Fruit fly (Drosophila melanogaster) whole organism, embryonic: ENCODE measurements around the gene CG9391.

Source experiments
- ATbp ChIP-seq: fragments of 200-800 bp; sonication (Bioruptor generic); optimal IDR thresholded peaks from 2 replicates; lab custom pipeline; 2017; ENCODE audit warnings: missing biosample characterization, mild to moderate bottlenecking, missing genetic modification characterization, missing genetic modification reagents
- Blimp-1 ChIP-seq: fragments of 200-800 bp; sonication (Bioruptor generic); optimal IDR thresholded peaks from 3 replicates; lab custom pipeline; 2018; ENCODE audit warnings: missing biosample characterization, missing genetic modification characterization, mild to moderate bottlenecking, moderate library complexity, missing genetic modification reagents
- CG11696 ChIP-seq: fragments of 200-800 bp; sonication (Bioruptor generic); IDR thresholded peaks from 2 replicates; pipeline ENCODE4 v1.3.6; 2022; ENCODE audit warnings: missing biosample characterization, missing genetic modification characterization
- CG12391 ChIP-seq: fragments of 200-800 bp; sonication (Bioruptor generic); optimal IDR thresholded peaks from 3 replicates; lab custom pipeline; 2018; ENCODE audit warnings: missing biosample characterization, mild to moderate bottlenecking, missing genetic modification characterization, moderate library complexity
- CG13894 ChIP-seq: fragments of 200-800 bp; sonication (Bioruptor generic); optimal IDR thresholded peaks from 3 replicates; lab custom pipeline; 2018; ENCODE audit warnings: missing biosample characterization, mild to moderate bottlenecking, missing genetic modification characterization, moderate library complexity
- CG14050 ChIP-seq: fragments of 200-800 bp; sonication (Bioruptor generic); IDR thresholded peaks from 3 replicates; pipeline ENCODE4 v1.3.6; 2022; ENCODE audit warnings: missing biosample characterization, missing genetic modification characterization
- CG16779 ChIP-seq: fragments of 200-800 bp; sonication (Bioruptor generic); IDR thresholded peaks from 2 replicates; pipeline ENCODE4 v1.3.6; 2022; ENCODE audit warnings: missing biosample characterization, missing genetic modification characterization
- CG17912 ChIP-seq: fragments of 200-800 bp; sonication (Bioruptor generic); optimal IDR thresholded peaks from 2 replicates; lab custom pipeline; 2018; ENCODE audit warnings: missing biosample characterization, mild to moderate bottlenecking, missing genetic modification characterization
- CG18262 ChIP-seq: fragments of 200-800 bp; optimal IDR thresholded peaks from 3 replicates; lab custom pipeline; 2019; ENCODE audit warnings: missing biosample characterization, mild to moderate bottlenecking, missing genetic modification characterization, moderate library complexity
- CG1832 ChIP-seq: fragments of 200-800 bp; sonication (Bioruptor generic); optimal IDR thresholded peaks from 2 replicates; lab custom pipeline; 2017; ENCODE audit warnings: missing biosample characterization, mild to moderate bottlenecking, missing genetic modification characterization, inconsistent platforms
- CG4617 ChIP-seq: fragments of 200-800 bp; sonication (Bioruptor generic); optimal IDR thresholded peaks from 3 replicates; lab custom pipeline; 2016; ENCODE audit warnings: missing biosample characterization, missing genetic modification characterization, borderline replicate concordance
- CG4707 ChIP-seq: fragments of 200-800 bp; sonication (Bioruptor generic); optimal IDR thresholded peaks from 2 replicates; lab custom pipeline; 2018; ENCODE audit warnings: missing biosample characterization, mild to moderate bottlenecking, missing genetic modification characterization, moderate library complexity
- CG8281 ChIP-seq: fragments of 200-800 bp; sonication (Bioruptor generic); optimal IDR thresholded peaks from 2 replicates; lab custom pipeline; 2018; ENCODE audit warnings: missing biosample characterization, mild to moderate bottlenecking, missing genetic modification characterization, moderate library complexity
- CG8924 ChIP-seq: fragments of 200-800 bp; optimal IDR thresholded peaks from 3 replicates; lab custom pipeline; 2019; ENCODE audit warnings: missing biosample characterization, mild to moderate bottlenecking, missing genetic modification characterization, moderate library complexity
- CG9215 ChIP-seq: fragments of 200-800 bp; sonication (Bioruptor generic); IDR thresholded peaks from 2 replicates; pipeline ENCODE4 v1.3.6; 2022; ENCODE audit warnings: missing biosample characterization, missing genetic modification characterization
- Chrac-16 ChIP-seq: fragments of 200-800 bp; sonication (Bioruptor generic); optimal IDR thresholded peaks from 3 replicates; lab custom pipeline; 2016; ENCODE audit warnings: missing biosample characterization, missing genetic modification characterization
- Dip2 ChIP-seq: fragments of 200-800 bp; sonication (Bioruptor generic); IDR thresholded peaks from 2 replicates; pipeline ENCODE4 v1.3.6; 2022; ENCODE audit warnings: missing biosample characterization, missing genetic modification characterization
- Elba2 ChIP-seq: fragments of 200-800 bp; sonication (Bioruptor generic); optimal IDR thresholded peaks from 3 replicates; lab custom pipeline; 2016; ENCODE audit warnings: missing biosample characterization, missing genetic modification characterization
- Ets65A ChIP-seq: fragments of 200-800 bp; sonication (Bioruptor generic); peaks from one replicate; lab custom pipeline; 2016; ENCODE audit warnings: missing biosample characterization, missing genetic modification characterization
- Fer2 ChIP-seq: fragments of 200-800 bp; sonication (Bioruptor generic); optimal IDR thresholded peaks from 2 replicates; lab custom pipeline; 2018; ENCODE audit warnings: missing biosample characterization, mild to moderate bottlenecking, missing genetic modification characterization, moderate library complexity
- HLH3B ChIP-seq: fragments of 200-800 bp; sonication (Bioruptor generic); IDR thresholded peaks from 2 replicates; pipeline ENCODE4 v1.3.6; 2022; ENCODE audit warnings: missing biosample characterization, missing genetic modification characterization
- Hr51 ChIP-seq, 2 experiments: fragments of 200-800 bp; sonication (Bioruptor generic); optimal IDR thresholded peaks; 2 replicates in 1 of 2; 3 replicates in 1 of 2; lab custom pipeline; 2016 to 2018; ENCODE audit warnings: missing biosample characterization in 2 of 2, missing genetic modification characterization in 2 of 2, mild to moderate bottlenecking in 1 of 2, moderate library complexity in 1 of 2
- Kr ChIP-seq: fragments of 200-800 bp; sonication (Bioruptor generic); optimal IDR thresholded peaks from 2 replicates; lab custom pipeline; 2017; ENCODE audit warnings: missing biosample characterization, mild to moderate bottlenecking, missing genetic modification characterization
- Lim3 ChIP-seq: fragments of 200-800 bp; sonication (Bioruptor generic); IDR thresholded peaks from 2 replicates; pipeline ENCODE4 v1.3.6; 2022; ENCODE audit warnings: missing biosample characterization, missing genetic modification characterization
- NFAT ChIP-seq: fragments of 200-800 bp; sonication (Bioruptor generic); IDR thresholded peaks from 2 replicates; pipeline ENCODE4 v1.3.6; 2022; ENCODE audit warnings: missing biosample characterization, missing genetic modification characterization
- Oli ChIP-seq: fragments of 200-800 bp; sonication (Bioruptor generic); optimal IDR thresholded peaks from 2 replicates; lab custom pipeline; 2018; ENCODE audit warnings: missing biosample characterization, mild to moderate bottlenecking, missing genetic modification characterization, moderate library complexity
- Rx ChIP-seq: fragments of 200-800 bp; sonication (Bioruptor generic); IDR thresholded peaks from 2 replicates; pipeline ENCODE4 v1.3.6; 2022; ENCODE audit warnings: missing biosample characterization, missing genetic modification characterization
- Scr ChIP-seq: fragments of 200-800 bp; sonication (Bioruptor generic); IDR thresholded peaks from 2 replicates; pipeline ENCODE4 v1.3.6; 2022; ENCODE audit warnings: missing biosample characterization, missing genetic modification characterization; ENCODE audit not compliant: partially characterized antibody
- Six4 ChIP-seq: fragments of 200-800 bp; sonication (Bioruptor generic); optimal IDR thresholded peaks from 2 replicates; lab custom pipeline; 2016; ENCODE audit warnings: missing biosample characterization, missing genetic modification characterization
- Ssrp ChIP-seq: fragments of 200-800 bp; sonication (Bioruptor generic); optimal IDR thresholded peaks from 2 replicates; lab custom pipeline; 2018; ENCODE audit warnings: missing biosample characterization, mild to moderate bottlenecking, missing genetic modification characterization, moderate library complexity
- ac ChIP-seq: fragments of 200-800 bp; sonication (Bioruptor generic); optimal IDR thresholded peaks from 3 replicates; lab custom pipeline; 2017; ENCODE audit warnings: missing biosample characterization, mild to moderate bottlenecking, missing genetic modification characterization
- ase ChIP-seq: fragments of 200-800 bp; sonication (Bioruptor generic); IDR thresholded peaks from 3 replicates; pipeline ENCODE4 v1.3.6; 2022; ENCODE audit warnings: missing biosample characterization, missing genetic modification characterization
- chm ChIP-seq: fragments of 200-800 bp; sonication (Bioruptor generic); IDR thresholded peaks from 2 replicates; pipeline ENCODE4 v1.3.6; 2022; ENCODE audit warnings: missing biosample characterization, missing genetic modification characterization
- crp ChIP-seq, 2 experiments: fragments of 200-800 bp; sonication (Bioruptor generic); optimal IDR thresholded peaks; 2 replicates in 1 of 2; 3 replicates in 1 of 2; lab custom pipeline; 2017; ENCODE audit warnings: missing biosample characterization in 2 of 2, missing genetic modification characterization in 2 of 2, mild to moderate bottlenecking in 1 of 2, moderate library complexity in 1 of 2
- dysf ChIP-seq: fragments of 200-800 bp; sonication (Bioruptor generic); IDR thresholded peaks from 3 replicates; pipeline ENCODE4 v1.3.6; 2022; ENCODE audit warnings: missing biosample characterization, missing genetic modification characterization
- eve ChIP-seq, 2 experiments: fragments of >200 bp; optimal IDR thresholded peaks; 2 replicates each; lab custom pipeline; 2017; ENCODE audit warnings: missing biosample characterization in 2 of 2, missing genetic modification characterization in 2 of 2
- ewg ChIP-seq: fragments of 200-800 bp; sonication (Bioruptor generic); optimal IDR thresholded peaks from 3 replicates; lab custom pipeline; 2017; ENCODE audit warnings: mild to moderate bottlenecking, missing biosample characterization, missing genetic modification reagents, missing genetic modification characterization
- fu2 ChIP-seq: fragments of 200-800 bp; sonication (Bioruptor generic); optimal IDR thresholded peaks from 2 replicates; lab custom pipeline; 2016; ENCODE audit warnings: missing biosample characterization, missing genetic modification characterization
- gce ChIP-seq: fragments of 200-800 bp; sonication (Bioruptor generic); IDR thresholded peaks from 3 replicates; pipeline ENCODE4 v1.3.6; 2022; ENCODE audit warnings: missing biosample characterization, missing genetic modification characterization
- gem ChIP-seq: fragments of 200-800 bp; sonication (Bioruptor generic); optimal IDR thresholded peaks from 2 replicates; lab custom pipeline; 2019; ENCODE audit warnings: missing biosample characterization, mild to moderate bottlenecking, missing genetic modification characterization, moderate library complexity
- lbe ChIP-seq: fragments of 200-800 bp; sonication (Bioruptor generic); optimal IDR thresholded peaks from 2 replicates; lab custom pipeline; 2016; ENCODE audit warnings: missing biosample characterization, mild to moderate bottlenecking, missing genetic modification characterization
- otp ChIP-seq: fragments of 200-800 bp; sonication (Bioruptor generic); IDR thresholded peaks from 3 replicates; pipeline ENCODE4, ENCODE4 v1.3.6; 2022; ENCODE audit warnings: missing biosample characterization, missing genetic modification characterization
- rib ChIP-seq: fragments of 200-800 bp; sonication (Bioruptor generic); IDR thresholded peaks from 2 replicates; pipeline ENCODE4 v1.3.6; 2022; ENCODE audit warnings: missing biosample characterization, missing genetic modification characterization
- sc ChIP-seq, 3 experiments: fragments of >200 bp in 2 of 3; fragments of 200-800 bp in 1 of 3; sonication (Bioruptor generic) in 1 of 3; optimal IDR thresholded peaks; 2 replicates in 2 of 3; 3 replicates in 1 of 3; lab custom pipeline; 2017; ENCODE audit warnings: mild to moderate bottlenecking in 1 of 3, missing biosample characterization in 1 of 3, missing genetic modification characterization in 1 of 3, missing genetic modification reagents in 1 of 3
- sens ChIP-seq: fragments of 200-800 bp; sonication (Bioruptor generic); peaks from one replicate; lab custom pipeline; 2016; ENCODE audit warnings: missing biosample characterization, missing genetic modification characterization
- sens-2 ChIP-seq: fragments of 200-800 bp; sonication (Bioruptor generic); IDR thresholded peaks from 2 replicates; pipeline ENCODE4 v1.3.6; 2022; ENCODE audit warnings: missing biosample characterization, missing genetic modification characterization
- zfh1 ChIP-seq: fragments of 200-800 bp; sonication (Bioruptor generic); IDR thresholded peaks from 3 replicates; pipeline ENCODE4 v1.3.6; 2022; ENCODE audit warnings: missing biosample characterization, missing genetic modification characterization

The CG9391 gene

DNA sequence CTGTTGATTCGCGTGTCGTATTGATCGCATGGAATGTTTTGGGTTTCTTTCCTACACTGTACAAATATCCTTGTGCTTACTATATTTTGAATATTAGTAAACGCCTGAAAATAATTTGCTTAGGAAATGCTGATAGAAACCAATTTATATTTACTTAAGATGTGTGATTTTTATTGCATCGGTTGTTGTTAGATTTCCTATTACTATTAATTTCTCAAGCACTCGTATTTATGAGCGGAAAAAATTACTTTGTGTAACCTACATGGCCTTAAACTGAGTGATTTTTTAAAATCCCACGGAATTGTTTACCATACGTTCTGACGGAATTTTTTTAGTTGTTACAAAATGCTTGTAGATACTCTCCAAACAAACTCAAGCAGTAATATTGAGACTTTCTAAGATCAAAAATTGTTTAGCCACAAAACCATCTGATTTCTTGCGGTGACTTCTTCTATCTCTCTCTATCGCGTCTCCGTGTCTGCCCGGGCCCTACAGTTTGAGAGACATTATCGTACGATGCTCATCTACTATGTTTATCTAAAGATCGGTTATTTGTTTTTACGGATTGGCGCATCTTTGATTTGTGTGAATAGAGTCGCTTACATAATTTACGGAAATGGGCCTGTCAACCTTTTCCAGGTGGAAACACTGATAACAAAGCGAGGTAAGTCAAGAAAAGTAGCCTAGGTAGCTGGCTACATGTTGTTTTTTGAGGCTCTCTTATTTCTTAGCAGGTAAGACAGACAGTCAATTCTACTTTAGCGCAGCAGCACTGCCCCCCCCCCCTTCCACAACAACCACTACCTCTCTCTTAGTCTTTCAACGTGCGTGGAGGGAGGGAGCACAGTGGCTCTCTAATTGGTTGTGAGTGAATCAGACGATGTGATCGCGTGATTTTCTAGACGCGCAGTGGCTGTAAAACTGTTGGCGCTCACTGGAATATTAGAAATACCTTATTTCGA lies 8.4 kb upstream of the CG9391 start (continued):
- no peak for TF ChIP-seq CG16779 (GFP tag; lab: Robert Waterston, UW)
- TF ChIP-seq CG4707 (GFP tag; lab: Kevin White, UChicago) = peak; percentile 11
- TF ChIP-seq crp (GFP tag; optimal IDR thresholded peaks at IDR 0.05; lab: Kevin White, UChicago) = peak in 1 of 2 experiments; percentile 36
- TF ChIP-seq dysf (GFP tag; lab: Robert Waterston, UW) = peak; percentile 65
- TF ChIP-seq Rx = no peak
- TF ChIP-seq Chrac-16 (GFP tag; lab: Kevin White, UChicago) = peak; percentile 52
- peak; percentile 41 for TF ChIP-seq ewg (GFP tag; lab: Kevin White, UChicago)
- no peak for TF ChIP-seq Kr
- peak; percentile 72 for TF ChIP-seq CG12391
- peak; percentile 68 for TF ChIP-seq Ssrp (tag; lab: Kevin White, UChicago)
- TF ChIP-seq Ets65A = peak; percentile 90
- no peak for TF ChIP-seq CG4617
- peak; percentile 19; the same call in 1 of the 2 replicates for TF ChIP-seq chm (GFP tag; lab: Robert Waterston, UW)
- TF ChIP-seq Six4 (GFP tag; lab: Kevin White, UChicago) = no peak
- peak; percentile 34 to 68 for TF ChIP-seq Hr51 (GFP tag; optimal IDR thresholded peaks at IDR 0.05; lab: Kevin White, UChicago)
- TF ChIP-seq Elba2 (GFP tag; lab: Kevin White, UChicago) = no peak
- no peak for TF ChIP-seq CG14050 (GFP tag; lab: Robert Waterston, UW)
- peak; percentile 34; the same call in 1 of the 3 replicates for TF ChIP-seq zfh1
- peak; percentile 16 for TF ChIP-seq CG8281 (tag; lab: Kevin White, UChicago)
- TF ChIP-seq lbe (GFP tag; lab: Kevin White, UChicago) = no peak
- TF ChIP-seq CG9215 (GFP tag; lab: Robert Waterston, UW) = peak; percentile 53
- TF ChIP-seq CG17912 = no peak
- TF ChIP-seq sc (optimal IDR thresholded peaks at IDR 0.05; lab: Kevin White, UChicago) = no peak
- TF ChIP-seq sc (GFP tag; optimal IDR thresholded peaks at IDR 0.05; lab: Kevin White, UChicago) = peak; percentile 19
- no peak for TF ChIP-seq Dip2 (GFP tag; lab: Robert Waterston, UW)
- TF ChIP-seq CG18262 (tag; lab: Kevin White, UChicago) = peak; percentile 87
- no peak for TF ChIP-seq rib (GFP tag; lab: Robert Waterston, UW)
- no peak for TF ChIP-seq sens-2 (GFP tag; lab: Robert Waterston, UW)
- peak; percentile 78 for TF ChIP-seq Oli (tag; lab: Kevin White, UChicago)
- peak; percentile 96 for TF ChIP-seq sens (GFP tag; lab: Kevin White, UChicago)
- peak; percentile 68 for TF ChIP-seq CG8924 (tag; lab: Kevin White, UChicago)
- 0 out of 2 replicates have a peak, but pooled peaks have one; percentile 16 for TF ChIP-seq Scr (GFP tag; lab: Robert Waterston, UW)
- no peak for TF ChIP-seq gce (GFP tag; lab: Robert Waterston, UW)
- TF ChIP-seq Lim3 = no peak
- peak; percentile 51 for TF ChIP-seq ac (GFP tag; lab: Kevin White, UChicago)
- peak; percentile 37 for TF ChIP-seq NFAT (GFP tag; lab: Robert Waterston, UW)
- peak; percentile 83 for TF ChIP-seq gem (tag; lab: Kevin White, UChicago)
- TF ChIP-seq ase = 0 out of 3 replicates have a peak, but pooled peaks have one; percentile 10
- TF ChIP-seq CG1832 (GFP tag; lab: Kevin White, UChicago) = no peak
- TF ChIP-seq HLH3B = peak; percentile 5; the same call in 1 of the 2 replicates
- TF ChIP-seq ATbp (GFP tag; lab: Kevin White, UChicago) = peak; percentile 29
- no peak for TF ChIP-seq CG11696 (GFP tag; lab: Robert Waterston, UW)
- TF ChIP-seq CG13894 = peak; percentile 7
- TF ChIP-seq fu2 (GFP tag; lab: Kevin White, UChicago) = peak; percentile 40
- peak; percentile 58 for TF ChIP-seq Blimp-1 (GFP tag; lab: Kevin White, UChicago)
- no peak for TF ChIP-seq Fer2 (tag; lab: Kevin White, UChicago)
- peak in 1 of 2 experiments; percentile 92 for TF ChIP-seq eve (GFP tag; optimal IDR thresholded peaks at IDR 0.05; lab: Kevin White, UChicago)
- 0 out of 3 replicates have a peak, but pooled peaks have one; percentile 28 for TF ChIP-seq otp (GFP tag; lab: Robert Waterston, UW)
